Fruit fly (Drosophila melanogaster) whole organism, embryonic: ENCODE data around the gene Paics.

Experiments
- Bgb ChIP-seq: fragments of 200-800 bp; sonication (Bioruptor generic); IDR thresholded peaks from 2 replicates; pipeline ENCODE4 v1.3.6; 2022; ENCODE audit warnings: missing biosample characterization, missing genetic modification characterization; ENCODE audit not compliant: partially characterized antibody
- BtbVII ChIP-seq: fragments of 200-800 bp; sonication (Bioruptor generic); optimal IDR thresholded peaks from 3 replicates; lab custom pipeline; 2017; ENCODE audit warnings: missing biosample characterization, mild to moderate bottlenecking, missing genetic modification characterization
- CG11696 ChIP-seq: fragments of 200-800 bp; sonication (Bioruptor generic); IDR thresholded peaks from 2 replicates; pipeline ENCODE4 v1.3.6; 2022; ENCODE audit warnings: missing biosample characterization, missing genetic modification characterization
- CG13296 ChIP-seq: fragments of 200-800 bp; sonication (Bioruptor generic); optimal IDR thresholded peaks from 3 replicates; lab custom pipeline; 2018; ENCODE audit warnings: missing biosample characterization, mild to moderate bottlenecking, missing genetic modification characterization
- CG13624 ChIP-seq: fragments of 200-800 bp; sonication (Bioruptor generic); optimal IDR thresholded peaks from 2 replicates; lab custom pipeline; 2016; ENCODE audit warnings: missing biosample characterization, missing genetic modification characterization
- CG13894 ChIP-seq: fragments of 200-800 bp; sonication (Bioruptor generic); optimal IDR thresholded peaks from 3 replicates; lab custom pipeline; 2018; ENCODE audit warnings: missing biosample characterization, mild to moderate bottlenecking, missing genetic modification characterization, moderate library complexity
- CG14014 ChIP-seq: fragments of 200-800 bp; sonication (Bioruptor generic); IDR thresholded peaks from 2 replicates; pipeline ENCODE4 v1.3.6; 2022; ENCODE audit warnings: missing biosample characterization, missing genetic modification characterization
- CG15479 ChIP-seq: fragments of 200-800 bp; sonication (Bioruptor generic); optimal IDR thresholded peaks from 3 replicates; lab custom pipeline; 2019; ENCODE audit warnings: missing biosample characterization, mild to moderate bottlenecking, missing genetic modification characterization, moderate library complexity
- CG16813 ChIP-seq: fragments of 200-800 bp; sonication (Bioruptor generic); IDR thresholded peaks from 3 replicates; pipeline ENCODE4 v1.3.6; 2022; ENCODE audit warnings: missing biosample characterization, missing genetic modification characterization; ENCODE audit not compliant: partially characterized antibody
- CG17359 ChIP-seq: fragments of 200-800 bp; sonication (Bioruptor generic); optimal IDR thresholded peaks from 3 replicates; lab custom pipeline; 2018; ENCODE audit warnings: missing biosample characterization, mild to moderate bottlenecking, missing genetic modification characterization, moderate library complexity
- CG17361 ChIP-seq: fragments of 200-800 bp; sonication (Bioruptor generic); IDR thresholded peaks from 3 replicates; pipeline ENCODE4 v1.3.6; 2022; ENCODE audit warnings: missing biosample characterization, missing genetic modification characterization
- CG2116 ChIP-seq: fragments of 200-800 bp; sonication (Bioruptor generic); optimal IDR thresholded peaks from 3 replicates; lab custom pipeline; 2018; ENCODE audit warnings: missing biosample characterization, mild to moderate bottlenecking, missing genetic modification characterization
- CG31224 ChIP-seq: fragments of 200-800 bp; sonication (Bioruptor generic); IDR thresholded peaks from 2 replicates; pipeline ENCODE4 v1.3.6; 2022; ENCODE audit warnings: missing biosample characterization, missing genetic modification characterization
- CG32772 ChIP-seq: fragments of 200-800 bp; sonication (Bioruptor generic); IDR thresholded peaks from 2 replicates; pipeline ENCODE4 v1.3.6; 2022; ENCODE audit warnings: missing biosample characterization, missing genetic modification characterization
- CG43689 ChIP-seq: fragments of 200-800 bp; sonication (Bioruptor generic); IDR thresholded peaks from 2 replicates; pipeline ENCODE4 v1.3.6; 2022; ENCODE audit warnings: missing biosample characterization, missing genetic modification characterization
- CG5245 ChIP-seq: fragments of 200-800 bp; sonication (Bioruptor generic); optimal IDR thresholded peaks from 3 replicates; lab custom pipeline; 2016; ENCODE audit warnings: missing biosample characterization, missing genetic modification characterization
- CG7357 ChIP-seq: fragments of 200-800 bp; sonication (Bioruptor generic); IDR thresholded peaks from 3 replicates; pipeline ENCODE4 v1.3.6; 2022; ENCODE audit warnings: missing biosample characterization, missing genetic modification characterization
- CG7372 ChIP-seq: fragments of 200-800 bp; sonication (Bioruptor generic); IDR thresholded peaks from 2 replicates; pipeline ENCODE4 v1.3.6; 2022; ENCODE audit warnings: missing biosample characterization, missing genetic modification characterization
- CG8089 ChIP-seq: fragments of 200-800 bp; sonication (Bioruptor generic); optimal IDR thresholded peaks from 3 replicates; lab custom pipeline; 2016; ENCODE audit warnings: missing biosample characterization, missing genetic modification characterization
- CG8290 ChIP-seq, 3 experiments: fragments of 200-800 bp; sonication (Bioruptor generic); optimal IDR thresholded peaks; 2 replicates each; lab custom pipeline; 2016 to 2019; ENCODE audit warnings: missing biosample characterization in 3 of 3, missing genetic modification characterization in 3 of 3, mild to moderate bottlenecking in 2 of 3, moderate library complexity in 1 of 3
- CG9727 ChIP-seq: fragments of 200-800 bp; sonication (Bioruptor generic); optimal IDR thresholded peaks from 3 replicates; lab custom pipeline; 2017; ENCODE audit warnings: missing biosample characterization, mild to moderate bottlenecking, missing genetic modification characterization
- CG9797 ChIP-seq: fragments of 200-800 bp; sonication (Bioruptor generic); optimal IDR thresholded peaks from 3 replicates; lab custom pipeline; 2018; ENCODE audit warnings: missing biosample characterization, mild to moderate bottlenecking, missing genetic modification characterization
- CTCF ChIP-seq: fragments of 200-800 bp; sonication (Bioruptor generic); optimal IDR thresholded peaks from 2 replicates; lab custom pipeline; 2017; ENCODE audit warnings: missing biosample characterization, mild to moderate bottlenecking, missing genetic modification characterization, moderate library complexity
- CoRest ChIP-seq: fragments of 200-800 bp; sonication (Bioruptor generic); optimal IDR thresholded peaks from 3 replicates; lab custom pipeline; 2018; ENCODE audit warnings: missing biosample characterization, mild to moderate bottlenecking, missing genetic modification characterization, moderate library complexity
- Dad ChIP-seq: fragments of 200-800 bp; sonication (Bioruptor generic); optimal IDR thresholded peaks from 3 replicates; lab custom pipeline; 2016; ENCODE audit warnings: missing biosample characterization, missing genetic modification characterization
- Dip3 ChIP-seq: fragments of 200-800 bp; sonication (Bioruptor generic); optimal IDR thresholded peaks from 3 replicates; lab custom pipeline; 2016; ENCODE audit warnings: missing biosample characterization, missing genetic modification characterization
- Drgx ChIP-seq: fragments of 200-800 bp; sonication (Bioruptor generic); IDR thresholded peaks from 2 replicates; pipeline ENCODE4 v1.3.6; 2022; ENCODE audit warnings: missing biosample characterization, missing genetic modification characterization
- Fer1 ChIP-seq: fragments of 200-800 bp; sonication (Bioruptor generic); optimal IDR thresholded peaks from 2 replicates; lab custom pipeline; 2017; ENCODE audit warnings: missing biosample characterization, mild to moderate bottlenecking, missing genetic modification characterization
- Gug ChIP-seq: fragments of 200-800 bp; sonication (Bioruptor generic); IDR thresholded peaks from 4 replicates; pipeline ENCODE4 v1.3.6; 2022; ENCODE audit warnings: missing biosample characterization, missing genetic modification characterization
- Hmr ChIP-seq: fragments of 200-800 bp; sonication (Bioruptor generic); optimal IDR thresholded peaks from 3 replicates; lab custom pipeline; 2017; ENCODE audit warnings: mild to moderate bottlenecking, missing biosample characterization, missing genetic modification reagents, missing genetic modification characterization
- Hmx ChIP-seq: fragments of 200-800 bp; sonication (Bioruptor generic); optimal IDR thresholded peaks from 2 replicates; lab custom pipeline; 2016; ENCODE audit warnings: missing biosample characterization, missing genetic modification characterization
- NK7.1 ChIP-seq: fragments of 200-800 bp; sonication (Bioruptor generic); optimal IDR thresholded peaks from 3 replicates; lab custom pipeline; 2016; ENCODE audit warnings: missing biosample characterization, missing genetic modification characterization
- NfI ChIP-seq: fragments of 200-800 bp; sonication (Bioruptor generic); optimal IDR thresholded peaks from 3 replicates; lab custom pipeline; 2018; ENCODE audit warnings: missing biosample characterization, mild to moderate bottlenecking, missing genetic modification characterization, moderate library complexity
- crc ChIP-seq: fragments of 200-800 bp; sonication (Bioruptor generic); optimal IDR thresholded peaks from 2 replicates; lab custom pipeline; 2016; ENCODE audit warnings: missing biosample characterization, missing genetic modification characterization
- croc ChIP-seq: fragments of 200-800 bp; sonication (Bioruptor generic); conservative IDR thresholded peaks from 3 replicates; pipeline ENCODE4 v1.3.6; 2022; ENCODE audit warnings: missing biosample characterization, missing genetic modification characterization
- cwo ChIP-seq: fragments of 200-800 bp; sonication (Bioruptor generic); optimal IDR thresholded peaks from 3 replicates; lab custom pipeline; 2017; ENCODE audit warnings: missing biosample characterization, missing genetic modification characterization, mild to moderate bottlenecking, moderate library complexity, missing genetic modification reagents
- dati ChIP-seq: fragments of 200-800 bp; sonication (Bioruptor generic); IDR thresholded peaks from 2 replicates; pipeline ENCODE4 v1.3.6; 2022; ENCODE audit warnings: missing biosample characterization, missing genetic modification characterization
- dm ChIP-seq: fragments of 200-800 bp; sonication (Bioruptor generic); optimal IDR thresholded peaks from 3 replicates; lab custom pipeline; 2016; ENCODE audit warnings: missing biosample characterization, missing genetic modification characterization
- en ChIP-seq: fragments of 200-800 bp; sonication (Bioruptor generic); optimal IDR thresholded peaks from 2 replicates; lab custom pipeline; 2016; ENCODE audit warnings: missing biosample characterization, missing genetic modification characterization
- fd102C ChIP-seq: fragments of 200-800 bp; sonication (Bioruptor generic); optimal IDR thresholded peaks from 2 replicates; lab custom pipeline; 2018; ENCODE audit warnings: missing biosample characterization, mild to moderate bottlenecking, missing genetic modification characterization, moderate library complexity
- fd96Cb ChIP-seq: fragments of 200-800 bp; sonication (Bioruptor generic); optimal IDR thresholded peaks from 2 replicates; lab custom pipeline; 2018; ENCODE audit warnings: missing biosample characterization, mild to moderate bottlenecking, missing genetic modification characterization, moderate library complexity
- grn ChIP-seq: fragments of 200-800 bp; sonication (Bioruptor generic); optimal IDR thresholded peaks from 3 replicates; lab custom pipeline; 2017; ENCODE audit warnings: missing biosample characterization, missing genetic modification characterization
- gt ChIP-seq: fragments of 200-800 bp; sonication (Bioruptor generic); IDR thresholded peaks from 2 replicates; pipeline ENCODE4 v1.3.6; 2022; ENCODE audit warnings: missing biosample characterization, missing genetic modification characterization
- kay ChIP-seq: fragments of 200-800 bp; sonication (Bioruptor generic); optimal IDR thresholded peaks from 2 replicates; lab custom pipeline; 2016; ENCODE audit warnings: missing biosample characterization, missing genetic modification characterization
- nau ChIP-seq: fragments of 200-800 bp; sonication (Bioruptor generic); optimal IDR thresholded peaks from 3 replicates; lab custom pipeline; 2017; ENCODE audit warnings: missing biosample characterization, mild to moderate bottlenecking, missing genetic modification characterization, missing genetic modification reagents
- nerfin-2 ChIP-seq: fragments of 200-800 bp; sonication (Bioruptor generic); IDR thresholded peaks from 2 replicates; pipeline ENCODE4 v1.3.6; 2022; ENCODE audit warnings: missing biosample characterization, missing genetic modification characterization; ENCODE audit not compliant: partially characterized antibody
- odd ChIP-seq: fragments of 200-800 bp; sonication (Bioruptor generic); optimal IDR thresholded peaks from 2 replicates; lab custom pipeline; 2017; ENCODE audit warnings: missing biosample characterization, mild to moderate bottlenecking, missing genetic modification characterization
- salm ChIP-seq: fragments of 200-800 bp; sonication (Bioruptor generic); optimal IDR thresholded peaks from 2 replicates; lab custom pipeline; 2018; ENCODE audit warnings: missing biosample characterization, mild to moderate bottlenecking, missing genetic modification characterization
- sens-2 ChIP-seq: fragments of 200-800 bp; sonication (Bioruptor generic); IDR thresholded peaks from 2 replicates; pipeline ENCODE4 v1.3.6; 2022; ENCODE audit warnings: missing biosample characterization, missing genetic modification characterization
- stc ChIP-seq: fragments of 200-800 bp; sonication (Bioruptor generic); IDR thresholded peaks from 2 replicates; pipeline ENCODE4 v1.3.6; 2022; ENCODE audit warnings: missing biosample characterization, missing genetic modification characterization
- tin ChIP-seq: fragments of 200-800 bp; sonication (Bioruptor generic); optimal IDR thresholded peaks from 3 replicates; lab custom pipeline; 2016; ENCODE audit warnings: missing biosample characterization, missing genetic modification characterization

Gene Paics

dm6 chrX:12755017-12755563 lies 5.3 kb downstream of the Paics start (continued):
- TF ChIP-seq CG31224 (GFP tag; lab: Robert Waterston, UW) (peak; percentile 74), CG8089 (GFP tag; lab: Kevin White, UChicago) (no peak), Hmx (GFP tag; lab: Kevin White, UChicago) (peak; percentile 35), CG17361 (GFP tag; lab: Robert Waterston, UW) (no peak; the same call in 2 of the 3 replicates), sens-2 (GFP tag; lab: Robert Waterston, UW) (no peak), grn (GFP tag; lab: Kevin White, UChicago) (no peak), CG2116 (GFP tag; lab: Kevin White, UChicago) (peak; percentile 13), CG7372 (GFP tag; lab: Robert Waterston, UW) (peak; percentile 66), Bgb (no peak), BtbVII (GFP tag; lab: Kevin White, UChicago) (peak; percentile 67), CTCF (no peak), fd102C (GFP tag; lab: Kevin White, UChicago) (no peak), CG11696 (GFP tag; lab: Robert Waterston, UW) (peak; percentile 55), salm (tag; lab: Kevin White, UChicago) (no peak), dati (GFP tag; lab: Robert Waterston, UW) (no peak), CG43689 (no peak), CG7357 (GFP tag; lab: Robert Waterston, UW) (peak; percentile 74; the same call in 2 of the 3 replicates), en (GFP tag; lab: Kevin White, UChicago) (no peak), gt (GFP tag; lab: Robert Waterston, UW) (no peak), CG9727 (GFP tag; lab: Kevin White, UChicago) (peak; percentile 72), dm (GFP tag; lab: Kevin White, UChicago) (no peak), CG32772 (GFP tag; lab: Robert Waterston, UW) (peak; percentile 69; the same call in 1 of the 2 replicates), Hmr (GFP tag; lab: Kevin White, UChicago) (peak; percentile 83), NfI (peak; percentile 70), Gug (GFP tag; lab: Robert Waterston, UW) (peak; percentile 68; the same call in 3 of the 4 replicates), CG13296 (GFP tag; lab: Kevin White, UChicago) (peak; percentile 68), cwo (GFP tag; lab: Kevin White, UChicago) (peak; percentile 86), Dad (GFP tag; lab: Kevin White, UChicago) (peak; percentile 26), NK7.1 (peak; percentile 1), CoRest (tag; lab: Kevin White, UChicago) (peak; percentile 79), CG14014 (peak; percentile 81), tin (peak; percentile 20), CG8290 (GFP tag; optimal IDR thresholded peaks at IDR 0.05; lab: Kevin White, UChicago) (no peak), CG8290 (tag; optimal IDR thresholded peaks at IDR 0.05; lab: Kevin White, UChicago) (peak in 1 of 2 experiments; percentile 85), CG16813 (GFP tag; lab: Robert Waterston, UW) (no peak), CG17359 (tag; lab: Kevin White, UChicago) (peak; percentile 71), Fer1 (GFP tag; lab: Kevin White, UChicago) (peak; percentile 81), nerfin-2 (GFP tag; lab: Robert Waterston, UW) (no peak), odd (GFP tag; lab: Kevin White, UChicago) (peak; percentile 39), CG13624 (GFP tag; lab: Kevin White, UChicago) (peak; percentile 54), CG15479 (GFP tag; lab: Kevin White, UChicago) (no peak), CG5245 (peak; percentile 8), kay (GFP tag; lab: Kevin White, UChicago) (no peak), stc (peak; percentile 73), CG13894 (tag; lab: Kevin White, UChicago) (peak; percentile 85), nau (no peak), Dip3 (peak; percentile 82), fd96Cb (tag; lab: Kevin White, UChicago) (peak; percentile 53), croc (peak; percentile 54), Drgx (GFP tag; lab: Robert Waterston, UW) (peak; percentile 93), crc (GFP tag; lab: Kevin White, UChicago) (peak; percentile 37), CG9797 (GFP tag; lab: Kevin White, UChicago) (no peak)
